Worm (Caenorhabditis elegans) whole organism, L3 larva: ENCODE results near the gene F22B3.5.

Experiments
- aly-2 ChIP-seq: fragments of 150-350 bp; optimal IDR thresholded peaks from 2 replicates; lab custom pipeline; 2014; ENCODE audit warnings: missing biosample characterization, missing genetic modification characterization
- ama-1 ChIP-seq: fragments of 150-350 bp; optimal IDR thresholded peaks from 2 replicates; lab custom pipeline; 2018
- ceh-82 ChIP-seq: fragments of 150-350 bp; optimal IDR thresholded peaks from 2 replicates; lab custom pipeline; 2014; ENCODE audit warnings: missing biosample characterization, missing genetic modification characterization
- fkh-10 ChIP-seq: sonication (generic microtip); optimal IDR thresholded peaks from 2 replicates; lab custom pipeline; 2017; ENCODE audit warnings: missing biosample characterization, missing genetic modification reagents, missing genetic modification characterization
- lin-15B ChIP-seq: fragments of 150-350 bp; optimal IDR thresholded peaks from 2 replicates; lab custom pipeline; 2014; ENCODE audit warnings: missing biosample characterization, missing genetic modification characterization
- nhr-12 ChIP-seq: fragments of 150-350 bp; optimal IDR thresholded peaks from 2 replicates; lab custom pipeline; 2014; ENCODE audit warnings: missing biosample characterization, missing genetic modification characterization
- nhr-237 ChIP-seq: fragments of 150-350 bp; optimal IDR thresholded peaks from 2 replicates; lab custom pipeline; 2014; ENCODE audit warnings: missing biosample characterization, missing genetic modification characterization
- nhr-67 ChIP-seq: fragments of 150-350 bp; optimal IDR thresholded peaks from 2 replicates; lab custom pipeline; 2014; ENCODE audit warnings: missing biosample characterization, missing genetic modification characterization
- pqm-1 ChIP-seq: fragments of 150-350 bp; optimal IDR thresholded peaks from 2 replicates; lab custom pipeline; 2017; ENCODE audit warnings: missing biosample characterization, missing genetic modification characterization, inconsistent platforms
- ztf-11 ChIP-seq: fragments of 150-350 bp; optimal IDR thresholded peaks from 2 replicates; lab custom pipeline; 2014; ENCODE audit warnings: missing biosample characterization, missing genetic modification characterization

ce11 chrIV:11452928-11453327 lies 36.3 kb upstream of the F22B3.5 start:
- TF ChIP-seq pqm-1 (tag; lab: Kevin White, UChicago) (no peak), nhr-237 (no peak), fkh-10 (GFP tag; lab: Kevin White, UChicago) (no peak), nhr-67 (tag; lab: Kevin White, UChicago) (no peak), ama-1 (lab: Kevin White, UChicago) (no peak), nhr-12 (tag; lab: Kevin White, UChicago) (no peak), ceh-82 (tag; lab: Kevin White, UChicago) (no peak), aly-2 (tag; lab: Kevin White, UChicago) (no peak), lin-15B (tag; lab: Kevin White, UChicago) (no peak), ztf-11 (tag; lab: Kevin White, UChicago) (no peak)
